Fruit fly (Drosophila melanogaster) whole organism, embryonic: ENCODE results near the gene mRpL19.
A peak's percentile ranks its signal among the peaks of the same experiment; 100 is the strongest.

Experiments
- Abd-B ChIP-seq: fragments of 200-800 bp; sonication (Bioruptor generic); optimal IDR thresholded peaks from 2 replicates; lab custom pipeline; 2018; ENCODE audit warnings: missing biosample characterization, mild to moderate bottlenecking, missing genetic modification characterization, moderate library complexity
- B-H1 ChIP-seq: fragments of 200-800 bp; sonication (Bioruptor generic); IDR thresholded peaks from 3 replicates; pipeline ENCODE4 v1.3.6; 2022; ENCODE audit warnings: missing biosample characterization, missing genetic modification characterization
- CG10267 ChIP-seq: fragments of 200-800 bp; sonication (Bioruptor generic); optimal IDR thresholded peaks from 2 replicates; lab custom pipeline; 2018; ENCODE audit warnings: missing biosample characterization, mild to moderate bottlenecking, missing genetic modification characterization, moderate library complexity
- CG12071 ChIP-seq: fragments of 200-800 bp; sonication (Bioruptor generic); optimal IDR thresholded peaks from 3 replicates; lab custom pipeline; 2018; ENCODE audit warnings: missing biosample characterization, mild to moderate bottlenecking, missing genetic modification characterization
- CG14050 ChIP-seq: fragments of 200-800 bp; sonication (Bioruptor generic); IDR thresholded peaks from 3 replicates; pipeline ENCODE4 v1.3.6; 2022; ENCODE audit warnings: missing biosample characterization, missing genetic modification characterization
- CG14441 ChIP-seq: fragments of 200-800 bp; sonication (Bioruptor generic); IDR thresholded peaks from 2 replicates; pipeline ENCODE4 v1.3.6; 2022; ENCODE audit warnings: missing biosample characterization, missing genetic modification characterization
- CG15601 ChIP-seq: fragments of 200-800 bp; sonication (Bioruptor generic); optimal IDR thresholded peaks from 3 replicates; lab custom pipeline; 2019; ENCODE audit warnings: missing biosample characterization, mild to moderate bottlenecking, missing genetic modification characterization, moderate library complexity
- CG1603 ChIP-seq: fragments of 200-800 bp; sonication (Bioruptor generic); optimal IDR thresholded peaks from 2 replicates; lab custom pipeline; 2019; ENCODE audit warnings: missing biosample characterization, mild to moderate bottlenecking, missing genetic modification characterization, moderate library complexity
- CG16863 ChIP-seq: fragments of 200-800 bp; sonication (Bioruptor generic); optimal IDR thresholded peaks from 3 replicates; lab custom pipeline; 2016; ENCODE audit warnings: missing biosample characterization, missing genetic modification characterization
- CG17186 ChIP-seq: fragments of 200-800 bp; sonication (Bioruptor generic); optimal IDR thresholded peaks from 3 replicates; lab custom pipeline; 2017; ENCODE audit warnings: missing biosample characterization, missing genetic modification reagents, missing genetic modification characterization
- CG18262 ChIP-seq: fragments of 200-800 bp; optimal IDR thresholded peaks from 3 replicates; lab custom pipeline; 2019; ENCODE audit warnings: missing biosample characterization, mild to moderate bottlenecking, missing genetic modification characterization, moderate library complexity
- CG18599 ChIP-seq: fragments of 200-800 bp; sonication (Bioruptor generic); optimal IDR thresholded peaks from 3 replicates; lab custom pipeline; 2017; ENCODE audit warnings: missing biosample characterization, missing genetic modification characterization, mild to moderate bottlenecking, moderate library complexity, missing genetic modification reagents
- CG4328 ChIP-seq: fragments of 200-800 bp; sonication (Bioruptor generic); optimal IDR thresholded peaks from 3 replicates; lab custom pipeline; 2017; ENCODE audit warnings: missing biosample characterization, missing genetic modification reagents, missing genetic modification characterization
- CG4707 ChIP-seq: fragments of 200-800 bp; sonication (Bioruptor generic); optimal IDR thresholded peaks from 2 replicates; lab custom pipeline; 2018; ENCODE audit warnings: missing biosample characterization, mild to moderate bottlenecking, missing genetic modification characterization, moderate library complexity
- CG7839 ChIP-seq: fragments of 200-800 bp; sonication (Bioruptor generic); optimal IDR thresholded peaks from 3 replicates; lab custom pipeline; 2018; ENCODE audit warnings: missing biosample characterization, mild to moderate bottlenecking, missing genetic modification characterization, moderate library complexity
- CG8089 ChIP-seq: fragments of 200-800 bp; sonication (Bioruptor generic); optimal IDR thresholded peaks from 3 replicates; lab custom pipeline; 2016; ENCODE audit warnings: missing biosample characterization, missing genetic modification characterization
- CG8924 ChIP-seq: fragments of 200-800 bp; optimal IDR thresholded peaks from 3 replicates; lab custom pipeline; 2019; ENCODE audit warnings: missing biosample characterization, mild to moderate bottlenecking, missing genetic modification characterization, moderate library complexity
- D19A ChIP-seq: fragments of 200-800 bp; optimal IDR thresholded peaks from 3 replicates; lab custom pipeline; 2019; ENCODE audit warnings: missing biosample characterization, mild to moderate bottlenecking, missing genetic modification characterization, moderate library complexity
- Doc2 ChIP-seq: fragments of 200-800 bp; sonication (Bioruptor generic); IDR thresholded peaks from 2 replicates; pipeline ENCODE4 v1.3.6; 2022; ENCODE audit warnings: missing biosample characterization, missing genetic modification characterization
- Hey ChIP-seq: fragments of 200-800 bp; sonication (Bioruptor generic); optimal IDR thresholded peaks from 3 replicates; lab custom pipeline; 2018; ENCODE audit warnings: missing biosample characterization, mild to moderate bottlenecking, missing genetic modification characterization
- Hmr ChIP-seq: fragments of 200-800 bp; sonication (Bioruptor generic); optimal IDR thresholded peaks from 3 replicates; lab custom pipeline; 2017; ENCODE audit warnings: mild to moderate bottlenecking, missing biosample characterization, missing genetic modification reagents, missing genetic modification characterization
- Hr78 ChIP-seq, 2 experiments: fragments of 200-800 bp in 1 of 2; fragments of >200 bp in 1 of 2; sonication (Bioruptor generic) in 1 of 2; optimal IDR thresholded peaks; 2 replicates each; lab custom pipeline; 2017 to 2019; ENCODE audit warnings: missing biosample characterization in 2 of 2, missing genetic modification characterization in 2 of 2, mild to moderate bottlenecking in 1 of 2, moderate library complexity in 1 of 2
- Nf-YB ChIP-seq: fragments of 200-800 bp; sonication (Bioruptor generic); optimal IDR thresholded peaks from 3 replicates; lab custom pipeline; 2019; ENCODE audit warnings: missing biosample characterization, mild to moderate bottlenecking, missing genetic modification characterization, moderate library complexity
- Nf-YC ChIP-seq: fragments of 200-800 bp; optimal IDR thresholded peaks from 3 replicates; lab custom pipeline; 2019; ENCODE audit warnings: missing biosample characterization, mild to moderate bottlenecking, missing genetic modification characterization, moderate library complexity
- Side ChIP-seq: fragments of 200-800 bp; sonication (Bioruptor generic); optimal IDR thresholded peaks from 2 replicates; lab custom pipeline; 2016; ENCODE audit warnings: missing biosample characterization, missing genetic modification characterization
- abd-A ChIP-seq: fragments of 200-800 bp; sonication (Bioruptor generic); optimal IDR thresholded peaks from 3 replicates; lab custom pipeline; 2019; ENCODE audit warnings: missing biosample characterization, mild to moderate bottlenecking, missing genetic modification characterization, moderate library complexity
- bsh ChIP-seq, 2 experiments: fragments of 200-800 bp; sonication (Bioruptor generic); optimal IDR thresholded peaks; 2 replicates each; lab custom pipeline; 2017 to 2018; ENCODE audit warnings: mild to moderate bottlenecking in 2 of 2, missing biosample characterization in 2 of 2, missing genetic modification characterization in 2 of 2, moderate library complexity in 1 of 2
- crc ChIP-seq: fragments of 200-800 bp; sonication (Bioruptor generic); optimal IDR thresholded peaks from 2 replicates; lab custom pipeline; 2016; ENCODE audit warnings: missing biosample characterization, missing genetic modification characterization
- crol ChIP-seq: fragments of 200-800 bp; sonication (Bioruptor generic); IDR thresholded peaks from 2 replicates; pipeline ENCODE4 v1.3.6; 2022; ENCODE audit warnings: missing biosample characterization, missing genetic modification characterization
- dati ChIP-seq: fragments of 200-800 bp; sonication (Bioruptor generic); IDR thresholded peaks from 2 replicates; pipeline ENCODE4 v1.3.6; 2022; ENCODE audit warnings: missing biosample characterization, missing genetic modification characterization
- dimm ChIP-seq: fragments of 200-800 bp; sonication (Bioruptor generic); IDR thresholded peaks from 2 replicates; pipeline ENCODE4 v1.3.6; 2022; ENCODE audit warnings: missing biosample characterization, missing genetic modification characterization
- emc ChIP-seq: fragments of 200-800 bp; sonication (Bioruptor generic); optimal IDR thresholded peaks from 2 replicates; lab custom pipeline; 2016; ENCODE audit warnings: missing biosample characterization, missing genetic modification characterization
- ewg ChIP-seq: fragments of 200-800 bp; sonication (Bioruptor generic); optimal IDR thresholded peaks from 3 replicates; lab custom pipeline; 2017; ENCODE audit warnings: mild to moderate bottlenecking, missing biosample characterization, missing genetic modification reagents, missing genetic modification characterization
- eyg ChIP-seq: fragments of 200-800 bp; sonication (Bioruptor generic); optimal IDR thresholded peaks from 3 replicates; lab custom pipeline; 2016; ENCODE audit warnings: missing biosample characterization, missing genetic modification characterization
- gt ChIP-seq: fragments of 200-800 bp; sonication (Bioruptor generic); IDR thresholded peaks from 2 replicates; pipeline ENCODE4 v1.3.6; 2022; ENCODE audit warnings: missing biosample characterization, missing genetic modification characterization
- hb ChIP-seq: fragments of 200-800 bp; sonication (Bioruptor generic); IDR thresholded peaks from 3 replicates; pipeline ENCODE4 v1.3.6; 2022; ENCODE audit warnings: missing biosample characterization, missing genetic modification characterization; ENCODE audit not compliant: partially characterized antibody
- inv ChIP-seq: fragments of 200-800 bp; sonication (Bioruptor generic); IDR thresholded peaks from 2 replicates; pipeline ENCODE4 v1.3.6; 2022; ENCODE audit warnings: missing biosample characterization, missing genetic modification characterization; ENCODE audit not compliant: partially characterized antibody
- lmd ChIP-seq: fragments of 200-800 bp; sonication (Bioruptor generic); IDR thresholded peaks from 2 replicates; pipeline ENCODE4 v1.3.6; 2022; ENCODE audit warnings: missing biosample characterization, missing genetic modification characterization
- nerfin-1 ChIP-seq: fragments of 200-800 bp; sonication (Bioruptor generic); optimal IDR thresholded peaks from 3 replicates; lab custom pipeline; 2019; ENCODE audit warnings: missing biosample characterization, mild to moderate bottlenecking, missing genetic modification characterization, moderate library complexity
- nom ChIP-seq: fragments of 200-800 bp; sonication (Bioruptor generic); optimal IDR thresholded peaks from 2 replicates; lab custom pipeline; 2017; ENCODE audit warnings: missing biosample characterization, missing genetic modification characterization, mild to moderate bottlenecking, moderate library complexity, missing genetic modification reagents
- prd ChIP-seq, 3 experiments: fragments of >200 bp in 2 of 3; fragments of 200-800 bp in 1 of 3; sonication (Bioruptor generic) in 1 of 3; optimal IDR thresholded peaks in 2 of 3; IDR thresholded peaks in 1 of 3; 2 replicates in 2 of 3; 3 replicates in 1 of 3; pipeline versions ENCODE4 v1.3.6 to Lab custom; 2017 to 2022; ENCODE audit warnings: missing biosample characterization in 1 of 3, missing genetic modification characterization in 1 of 3
- repo ChIP-seq: fragments of 200-800 bp; sonication (Bioruptor generic); optimal IDR thresholded peaks from 2 replicates; lab custom pipeline; 2016; ENCODE audit warnings: missing biosample characterization, missing genetic modification characterization
- sc ChIP-seq, 3 experiments: fragments of >200 bp in 2 of 3; fragments of 200-800 bp in 1 of 3; sonication (Bioruptor generic) in 1 of 3; optimal IDR thresholded peaks; 2 replicates in 2 of 3; 3 replicates in 1 of 3; lab custom pipeline; 2017; ENCODE audit warnings: mild to moderate bottlenecking in 1 of 3, missing biosample characterization in 1 of 3, missing genetic modification characterization in 1 of 3, missing genetic modification reagents in 1 of 3
- seq ChIP-seq: fragments of 200-800 bp; sonication (Bioruptor generic); IDR thresholded peaks from 2 replicates; pipeline ENCODE4 v1.3.6; 2022; ENCODE audit warnings: missing biosample characterization, missing genetic modification characterization
- sqz ChIP-seq: fragments of 200-800 bp; sonication (Bioruptor generic); optimal IDR thresholded peaks from 3 replicates; lab custom pipeline; 2018; ENCODE audit warnings: missing biosample characterization, mild to moderate bottlenecking, missing genetic modification characterization
- sr ChIP-seq: fragments of 200-800 bp; sonication (Bioruptor generic); IDR thresholded peaks from 3 replicates; pipeline ENCODE4 v1.3.6; 2022; ENCODE audit warnings: missing biosample characterization, missing genetic modification characterization
- z ChIP-seq: fragments of 200-800 bp; sonication (Bioruptor generic); IDR thresholded peaks from 3 replicates; pipeline ENCODE4 v1.3.6; 2022; ENCODE audit warnings: missing biosample characterization, missing genetic modification characterization

mRpL19 gene

DNA sequence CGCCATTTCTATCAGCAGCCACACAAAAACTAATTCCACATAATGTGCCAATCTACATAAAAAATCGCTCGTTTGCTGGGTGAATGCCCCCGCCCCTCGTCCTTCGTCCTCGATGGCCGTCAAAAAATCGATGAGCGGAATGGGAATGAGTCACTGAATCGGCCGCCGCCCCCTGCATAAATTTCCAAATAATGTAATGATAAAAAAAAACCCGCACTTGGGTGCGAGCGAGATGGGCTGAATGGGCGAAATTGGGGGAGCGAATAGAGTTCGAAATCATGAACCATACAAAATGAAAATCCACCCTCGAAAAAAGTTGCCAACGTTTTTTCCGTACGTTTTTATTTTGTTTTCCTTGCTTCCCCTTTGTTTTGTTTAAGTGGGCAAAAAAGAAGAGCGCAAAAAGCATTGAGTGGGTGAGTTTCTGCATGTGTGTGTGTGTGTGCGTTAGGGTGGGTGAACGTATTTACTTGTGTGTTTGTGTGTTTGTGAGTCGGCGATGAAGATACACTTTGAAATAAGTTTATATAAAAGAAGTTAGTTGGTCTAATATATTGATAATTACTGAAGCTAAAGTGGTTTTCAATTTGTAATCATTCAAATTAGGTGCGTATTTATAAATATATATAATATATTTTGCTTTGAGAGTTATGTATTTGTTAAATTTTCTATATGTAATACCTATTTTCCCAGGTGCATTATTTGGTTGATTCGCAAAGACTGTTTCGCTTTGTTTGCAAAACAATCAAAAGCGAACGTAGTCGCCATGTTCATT, 31.6 kb downstream of the mRpL19 start (continued):
- TF ChIP-seq dati (GFP tag; lab: Robert Waterston, UW) (no peak), CG4328 (GFP tag; lab: Kevin White, UChicago) (no peak), repo (GFP tag; lab: Kevin White, UChicago) (no peak), CG1603 (no peak), Side (no peak), ewg (no peak), inv (GFP tag; lab: Robert Waterston, UW) (no peak), Abd-B (GFP tag; lab: Kevin White, UChicago) (no peak), CG8924 (tag; lab: Kevin White, UChicago) (peak; percentile 8), sr (GFP tag; lab: Robert Waterston, UW) (peak; percentile 59), gt (no peak), emc (GFP tag; lab: Kevin White, UChicago) (no peak), abd-A (peak; percentile 93), hb (GFP tag; lab: Robert Waterston, UW) (0 out of 3 replicates have a peak, but pooled peaks have one; percentile 21), CG15601 (tag; lab: Kevin White, UChicago) (no peak), lmd (GFP tag; lab: Robert Waterston, UW) (no peak), prd (optimal IDR thresholded peaks at IDR 0.05; lab: Kevin White, UChicago) (no peak), prd (GFP tag; IDR thresholded peaks at IDR 0.05; lab: Robert Waterston, UW) (no peak), CG7839 (peak; percentile 22), dimm (no peak), Hey (tag; lab: Kevin White, UChicago) (no peak), Hr78 (GFP tag; optimal IDR thresholded peaks at IDR 0.05; lab: Kevin White, UChicago) (no peak), CG4707 (GFP tag; lab: Kevin White, UChicago) (no peak), sqz (GFP tag; lab: Kevin White, UChicago) (peak; percentile 98), CG17186 (GFP tag; lab: Kevin White, UChicago) (no peak), Nf-YB (peak; percentile 91), CG10267 (peak; percentile 3), CG8089 (GFP tag; lab: Kevin White, UChicago) (no peak), Nf-YC (tag; lab: Kevin White, UChicago) (peak; percentile 91), CG14050 (GFP tag; lab: Robert Waterston, UW) (no peak), D19A (tag; lab: Kevin White, UChicago) (no peak), CG12071 (GFP tag; lab: Kevin White, UChicago) (no peak), B-H1 (GFP tag; lab: Robert Waterston, UW) (no peak), nom (GFP tag; lab: Kevin White, UChicago) (peak; percentile 71), sc (optimal IDR thresholded peaks at IDR 0.05; lab: Kevin White, UChicago) (no peak), sc (GFP tag; optimal IDR thresholded peaks at IDR 0.05; lab: Kevin White, UChicago) (no peak), z (GFP tag; lab: Robert Waterston, UW) (peak; percentile 77; the same call in 2 of the 3 replicates), Doc2 (GFP tag; lab: Robert Waterston, UW) (no peak), CG16863 (GFP tag; lab: Kevin White, UChicago) (no peak), nerfin-1 (tag; lab: Kevin White, UChicago) (no peak), seq (GFP tag; lab: Robert Waterston, UW) (peak; percentile 91), CG18599 (peak; percentile 17), bsh (GFP tag; optimal IDR thresholded peaks at IDR 0.05; lab: Kevin White, UChicago) (peak in 1 of 2 experiments; percentile 21), Hmr (no peak), CG14441 (GFP tag; lab: Robert Waterston, UW) (no peak), CG18262 (tag; lab: Kevin White, UChicago) (peak; percentile 22), crc (GFP tag; lab: Kevin White, UChicago) (no peak), eyg (GFP tag; lab: Kevin White, UChicago) (no peak), crol (GFP tag; lab: Robert Waterston, UW) (0 out of 2 replicates have a peak, but pooled peaks have one; percentile 24)
